Worm (Caenorhabditis elegans): ENCODE data around the gene C16A11.10.

ce11 chrII:4276924-4277323 is 45.7 kb downstream of the C16A11.10 start:
- TF ChIP-seq dao-5 (tag; optimal IDR thresholded peaks at IDR 0.05) (no peak), him-1 (tag; optimal IDR thresholded peaks at IDR 0.05) (no peak), W03F9.2 (tag; optimal IDR thresholded peaks at IDR 0.05) (no peak)

Measured in whole organism, L4/young adult.